Worm (Caenorhabditis elegans) whole organism, L4 larva: ENCODE results near the gene C49G7.7.

Experiments
- ceh-82 ChIP-seq: sonication (generic microtip); optimal IDR thresholded peaks from 2 replicates; lab custom pipeline; 2017; ENCODE audit warnings: missing biosample characterization, missing genetic modification characterization
- nhr-25 ChIP-seq: sonication (generic microtip); optimal IDR thresholded peaks from 2 replicates; lab custom pipeline; 2017; ENCODE audit warnings: missing genetic modification characterization, mild to moderate bottlenecking, missing compliant biosample characterization, antibody characterized with exemption, moderate library complexity, borderline replicate concordance; ENCODE audit not compliant: insufficient read depth
- unc-130 ChIP-seq: sonication (generic microtip); optimal IDR thresholded peaks from 2 replicates; lab custom pipeline; 2016; ENCODE audit warnings: missing genetic modification reagents, missing genetic modification characterization, missing compliant biosample characterization
- zag-1 ChIP-seq: fragments of 150-350 bp; optimal IDR thresholded peaks from 2 replicates; lab custom pipeline; 2014; ENCODE audit warnings: missing biosample characterization, missing genetic modification characterization
- ztf-11 ChIP-seq: fragments of 150-350 bp; optimal IDR thresholded peaks from 2 replicates; lab custom pipeline; 2014; ENCODE audit warnings: missing biosample characterization, missing genetic modification characterization

ce11 chrV:4080546-4080945 lies 46.3 kb downstream of the C49G7.7 start:
- TF ChIP-seq ztf-11 (tag; lab: Kevin White, UChicago), result no peak
- no peak for TF ChIP-seq ceh-82 (tag; lab: Kevin White, UChicago)
- no peak for TF ChIP-seq zag-1
- no peak for TF ChIP-seq unc-130 (GFP tag; lab: Kevin White, UChicago)
- TF ChIP-seq nhr-25 (tag; lab: Kevin White, UChicago), result no peak
